Fruit fly (Drosophila melanogaster) whole organism: ENCODE results near the gene CG33673.
A peak's percentile ranks its signal among the peaks of the same experiment; 100 is the strongest.

Experiments used
- CG8478 ChIP-seq: fragments of >200 bp; optimal IDR thresholded peaks from 2 replicates; lab custom pipeline; 2018; ENCODE audit warnings: inconsistent platforms
- Dll ChIP-seq: fragments of >200 bp; optimal IDR thresholded peaks from 2 replicates; lab custom pipeline; 2017
- EcR ChIP-seq, 2 experiments: fragments of >200 bp; optimal IDR thresholded peaks; 2 replicates each; lab custom pipeline; 2017; ENCODE audit warnings: missing biosample characterization in 2 of 2, missing genetic modification characterization in 2 of 2, missing genetic modification reagents in 2 of 2
- pan ChIP-seq: fragments of >200 bp; optimal IDR thresholded peaks from 2 replicates; lab custom pipeline; 2017
- psq ChIP-seq: fragments of >200 bp; optimal IDR thresholded peaks from 2 replicates; lab custom pipeline; 2017
- usp ChIP-seq: fragments of >200 bp; optimal IDR thresholded peaks from 2 replicates; lab custom pipeline; 2017; ENCODE audit warnings: missing biosample characterization, missing genetic modification characterization, mixed read lengths

Gene CG33673

DNA sequence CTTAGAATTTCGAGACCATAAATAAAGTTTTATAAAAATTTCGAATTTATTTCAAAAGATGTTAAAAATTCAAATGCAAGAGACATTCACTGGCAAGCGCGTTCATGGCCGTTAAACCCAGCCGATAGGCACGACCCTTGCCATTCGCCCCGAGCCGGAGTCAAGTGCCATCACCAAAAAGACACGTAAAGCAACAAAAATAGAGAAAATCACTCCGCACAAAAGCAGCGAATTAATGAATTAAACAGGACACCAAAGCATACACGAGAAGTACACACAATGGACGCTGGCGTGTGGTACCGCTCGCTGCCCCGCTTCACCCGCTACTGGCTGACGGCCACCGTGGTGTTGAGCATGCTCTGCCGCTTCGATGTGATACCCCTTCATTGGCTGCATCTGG lies 27.4 kb upstream of the CG33673 start, which contains the start of gene Der-1:
Der-1 (plus strand) TSS at position 1 of the 400 bp plus-strand sequence.
- TF ChIP-seq Dll (lab: Kevin White, UChicago) (no peak), psq (lab: Kevin White, UChicago) (no peak), EcR (GFP tag; optimal IDR thresholded peaks at IDR 0.05; lab: Kevin White, UChicago) (no peak), usp (GFP tag; lab: Kevin White, UChicago) (no peak), pan (no peak), CG8478 (lab: Kevin White, UChicago) (no peak)

dm6 chr2L:1972450-1973119 lies 26.1 kb upstream of the CG33673 start:
- no peak for TF ChIP-seq EcR (GFP tag; optimal IDR thresholded peaks at IDR 0.05; lab: Kevin White, UChicago)
- no peak for TF ChIP-seq usp (GFP tag; lab: Kevin White, UChicago)
- peak; percentile 89 for TF ChIP-seq CG8478 (lab: Kevin White, UChicago)
- peak; percentile 79 for TF ChIP-seq Dll (lab: Kevin White, UChicago)

dm6 chr2L:1970312-1970929 lies 23.9 kb upstream of the CG33673 start, which contains the start of gene erm:
erm (minus strand) TSS chr2L:1970362.
- no peak for TF ChIP-seq Dll (lab: Kevin White, UChicago)
- no peak for TF ChIP-seq psq (lab: Kevin White, UChicago)
- TF ChIP-seq CG8478 (lab: Kevin White, UChicago), result no peak
- no peak for TF ChIP-seq usp (GFP tag; lab: Kevin White, UChicago)
- no peak for TF ChIP-seq pan
- no peak for TF ChIP-seq EcR (GFP tag; optimal IDR thresholded peaks at IDR 0.05; lab: Kevin White, UChicago)

DNA sequence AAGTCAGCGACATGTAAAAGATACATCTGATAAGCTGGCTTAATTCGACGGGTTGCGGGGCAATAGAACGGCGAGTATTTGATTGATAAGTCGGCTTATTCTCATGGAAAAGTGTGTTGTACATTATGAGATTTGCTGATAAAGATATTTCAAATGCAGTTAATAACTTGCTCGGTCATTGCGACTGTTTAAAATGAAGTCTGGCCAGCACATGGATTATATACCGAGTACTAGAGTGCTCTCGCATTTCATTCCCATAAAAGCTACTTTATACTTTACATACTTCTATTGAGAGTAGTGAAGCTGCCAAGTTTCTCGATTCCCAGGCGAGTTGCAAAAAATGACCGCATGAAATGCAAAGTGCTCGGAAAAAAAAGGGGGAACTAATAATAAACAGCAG lies 21.3 kb upstream of the CG33673 start:
- TF ChIP-seq Dll (lab: Kevin White, UChicago), result no peak
- TF ChIP-seq usp (GFP tag; lab: Kevin White, UChicago), result no peak
- no peak for TF ChIP-seq EcR (GFP tag; optimal IDR thresholded peaks at IDR 0.05; lab: Kevin White, UChicago)
- no peak for TF ChIP-seq pan
- TF ChIP-seq CG8478 (lab: Kevin White, UChicago), result no peak

DNA sequence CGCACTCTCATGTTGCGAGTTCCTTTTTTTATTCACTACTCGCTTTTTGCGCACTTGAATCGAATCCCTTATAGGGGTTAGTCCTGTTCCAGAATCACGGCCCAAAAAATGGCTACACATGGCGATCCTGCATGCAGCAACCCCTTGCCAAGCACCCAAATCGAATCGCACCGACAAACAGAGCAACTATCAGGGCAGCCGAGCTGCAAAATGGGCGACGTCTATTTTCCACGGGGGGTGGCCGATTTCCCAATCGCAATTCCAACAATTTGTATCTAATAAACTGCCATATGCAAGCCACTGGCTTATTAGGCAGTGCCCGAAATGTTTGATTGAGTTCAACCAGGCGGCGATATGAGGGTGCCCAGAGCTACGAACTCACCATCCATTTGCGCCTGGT lies 20.8 kb upstream of the CG33673 start:
- no peak for TF ChIP-seq psq (lab: Kevin White, UChicago)

DNA sequence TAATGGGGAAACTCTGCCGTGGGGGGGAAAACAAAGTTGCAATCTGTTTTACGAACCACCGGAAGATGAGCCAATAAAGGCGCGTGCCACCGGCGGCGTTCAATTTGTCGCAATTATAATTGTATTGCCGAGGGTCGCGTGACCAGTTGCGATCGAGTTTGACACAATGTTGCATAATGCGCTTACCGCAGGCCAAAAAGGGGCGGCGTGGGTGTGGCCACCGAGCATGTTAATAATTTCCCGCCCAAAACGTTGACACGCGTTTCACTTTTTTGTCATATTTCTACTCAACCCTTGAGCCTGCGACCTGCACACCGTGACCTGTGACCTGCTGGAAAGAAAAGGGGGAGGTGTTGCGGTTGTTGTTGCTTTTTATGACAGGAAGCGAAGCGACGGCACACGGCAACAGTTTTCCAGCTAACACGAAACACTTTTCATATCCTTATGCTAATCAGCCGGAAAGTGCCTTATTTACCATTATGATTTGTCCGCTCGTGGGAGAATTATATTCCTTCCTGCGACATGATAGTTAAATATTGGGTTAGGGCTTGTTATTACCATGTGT lies 15.5 kb upstream of the CG33673 start:
- TF ChIP-seq EcR (GFP tag; optimal IDR thresholded peaks at IDR 0.05; lab: Kevin White, UChicago) (no peak), pan (no peak), usp (GFP tag; lab: Kevin White, UChicago) (no peak), psq (lab: Kevin White, UChicago) (no peak), CG8478 (lab: Kevin White, UChicago) (no peak), Dll (lab: Kevin White, UChicago) (no peak)

DNA sequence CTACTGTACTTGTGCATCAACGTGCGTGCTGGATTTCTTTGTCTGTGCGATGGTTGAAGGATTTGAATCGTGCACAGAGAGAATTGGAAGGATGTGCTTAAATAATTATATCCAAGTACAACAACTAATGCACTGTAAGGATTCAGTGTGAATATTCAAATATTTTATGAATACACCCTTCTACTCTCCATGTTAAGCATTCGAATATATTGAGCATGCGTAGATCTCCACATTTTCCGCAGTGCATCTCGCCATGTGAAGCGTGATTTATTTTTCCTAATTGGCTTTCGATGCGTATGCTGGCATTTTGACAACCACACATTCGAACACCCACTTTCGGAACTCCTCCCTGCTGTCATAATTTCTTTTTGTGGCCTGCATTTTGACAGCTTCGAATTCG lies 13.5 kb upstream of the CG33673 start:
- TF ChIP-seq pan (no peak), usp (GFP tag; lab: Kevin White, UChicago) (no peak)

DNA sequence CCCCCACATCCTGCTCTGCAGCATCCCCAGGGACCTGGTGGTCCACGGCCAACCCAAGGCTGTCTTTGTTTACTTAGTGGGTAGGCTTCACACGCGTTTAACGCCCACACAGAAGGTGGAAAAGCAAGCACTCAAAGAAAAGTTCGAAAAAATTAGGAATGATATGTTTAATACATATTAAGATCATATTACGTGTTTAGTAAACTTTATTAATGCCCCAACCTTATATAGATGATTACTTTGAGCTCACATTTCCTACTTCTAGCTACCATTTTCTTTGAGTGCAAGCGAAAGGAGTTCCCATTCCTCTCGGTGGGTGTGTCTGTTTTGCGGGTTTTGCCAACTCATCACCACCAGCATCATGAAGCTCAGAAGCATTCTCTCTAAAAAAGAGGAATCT lies 12.9 kb upstream of the CG33673 start:
- TF ChIP-seq usp (GFP tag; lab: Kevin White, UChicago) (no peak), Dll (lab: Kevin White, UChicago) (no peak), pan (no peak)

- TF ChIP-seq pan, result no peak
- TF ChIP-seq EcR (GFP tag; optimal IDR thresholded peaks at IDR 0.05; lab: Kevin White, UChicago), result no peak
- no peak for TF ChIP-seq CG8478 (lab: Kevin White, UChicago)
- TF ChIP-seq usp (GFP tag; lab: Kevin White, UChicago), result no peak
- TF ChIP-seq psq (lab: Kevin White, UChicago), result no peak
- TF ChIP-seq Dll (lab: Kevin White, UChicago), result no peak
Observed at dm6 chr2L:1954541-1954940, 8.0 kb upstream of the CG33673 start.

DNA sequence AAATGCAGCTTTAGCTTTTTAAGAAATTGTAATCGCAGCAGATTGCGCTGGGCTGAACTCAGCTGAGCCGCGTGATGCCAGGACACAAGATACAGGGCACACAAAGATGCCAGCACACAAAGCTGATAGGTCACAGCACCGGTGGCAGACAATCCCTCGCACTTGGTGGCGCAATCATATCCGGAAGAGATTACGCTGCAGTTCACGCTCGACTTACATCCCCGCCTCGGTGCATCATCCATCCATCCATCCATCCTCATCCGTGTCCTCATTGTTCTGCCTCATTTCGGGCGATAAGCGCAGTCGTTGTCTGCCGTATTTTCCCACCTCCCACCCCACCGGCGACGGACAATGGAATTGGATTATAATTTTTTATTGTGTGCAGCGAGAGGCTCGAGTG lies 1.4 kb upstream of the CG33673 start:
- TF ChIP-seq psq (lab: Kevin White, UChicago) (no peak), CG8478 (lab: Kevin White, UChicago) (no peak), usp (GFP tag; lab: Kevin White, UChicago) (no peak), Dll (lab: Kevin White, UChicago) (no peak), EcR (GFP tag; optimal IDR thresholded peaks at IDR 0.05; lab: Kevin White, UChicago) (no peak), pan (no peak)

- TF ChIP-seq usp (GFP tag; lab: Kevin White, UChicago), result no peak
- TF ChIP-seq Dll (lab: Kevin White, UChicago), result no peak
- no peak for TF ChIP-seq pan
- TF ChIP-seq EcR (GFP tag; optimal IDR thresholded peaks at IDR 0.05; lab: Kevin White, UChicago), result no peak
- TF ChIP-seq CG8478 (lab: Kevin White, UChicago), result no peak
- TF ChIP-seq psq (lab: Kevin White, UChicago), result no peak
Observed at dm6 chr2L:1945609-1946008, 919 bp downstream of the CG33673 start, which contains the start of gene CG15357. CG15357 (minus strand) TSS chr2L:1945709.

- no peak for TF ChIP-seq CG8478 (lab: Kevin White, UChicago)
- no peak for TF ChIP-seq psq (lab: Kevin White, UChicago)
- no peak for TF ChIP-seq pan
- TF ChIP-seq usp (GFP tag; lab: Kevin White, UChicago), result no peak
- TF ChIP-seq Dll (lab: Kevin White, UChicago), result no peak
- no peak for TF ChIP-seq EcR (GFP tag; optimal IDR thresholded peaks at IDR 0.05; lab: Kevin White, UChicago)
Observed at dm6 chr2L:1944473-1945110, 1.9 kb downstream of the CG33673 start.
